Worm (Caenorhabditis elegans) whole organism, mixed stage, embryonic: ENCODE data around the gene Y53F4B.14.

Experiments
- lin-32 ChIP-seq: fragments of 200-800 bp; sonication (Bioruptor generic); optimal IDR thresholded peaks from 2 replicates; lab custom pipeline; 2018; ENCODE audit warnings: mild to moderate bottlenecking, missing genetic modification characterization, missing compliant biosample characterization
- nhr-237 ChIP-seq: fragments of 150-350 bp; optimal IDR thresholded peaks from 2 replicates; lab custom pipeline; 2014; ENCODE audit warnings: missing biosample characterization, missing genetic modification characterization
- zip-8 ChIP-seq: fragments of 150-350 bp; optimal IDR thresholded peaks from 2 replicates; lab custom pipeline; 2014; ENCODE audit warnings: missing biosample characterization, missing genetic modification characterization
- ztf-11 ChIP-seq: fragments of 150-350 bp; optimal IDR thresholded peaks from 2 replicates; lab custom pipeline; 2014; ENCODE audit warnings: missing biosample characterization, missing genetic modification characterization

ce11 chrII:15058282-15058681 lies 20.5 kb downstream of the Y53F4B.14 start, which contains the start of gene Y53F4B.17:
- no peak for TF ChIP-seq lin-32
- no peak for TF ChIP-seq ztf-11
- no peak for TF ChIP-seq zip-8 (tag; lab: Kevin White, UChicago)
- no peak for TF ChIP-seq nhr-237 (tag; lab: Kevin White, UChicago)
